Fruit fly (Drosophila melanogaster): Measurements from ENCODE around the gene mrn.

Gene mrn

dm6 chr3L:15597037-15597785 lies 16.9 kb upstream of the mrn start (continued):
- TF ChIP-seq CG11456 (GFP tag; IDR thresholded peaks at IDR 0.05) (no peak), Med (GFP tag) (peak; percentile 79), bowl (GFP tag; IDR thresholded peaks at IDR 0.05) (0 out of 2 replicates have a peak, but pooled peaks have one; percentile 41), ara (GFP tag; IDR thresholded peaks at IDR 0.05) (no peak), CG5245 (GFP tag; optimal IDR thresholded peaks at IDR 0.05) (no peak), stc (GFP tag; IDR thresholded peaks at IDR 0.05) (no peak; the same call in 1 of the 2 replicates), Hr3 (GFP tag; optimal IDR thresholded peaks at IDR 0.05) (no peak), CG8290 (GFP tag; optimal IDR thresholded peaks at IDR 0.05) (no peak), CG8290 (tag; optimal IDR thresholded peaks at IDR 0.05) (peak in 1 of 2 experiments; percentile 59), sob (GFP tag; IDR thresholded peaks at IDR 0.05) (peak; percentile 16; the same call in 1 of the 2 replicates), gfzf (GFP tag; optimal IDR thresholded peaks at IDR 0.05) (no peak), lab (GFP tag; optimal IDR thresholded peaks at IDR 0.05) (peak; percentile 63), Bgb (GFP tag; IDR thresholded peaks at IDR 0.05; ENCODE audit: partially characterized antibody) (no peak), sna (GFP tag; IDR thresholded peaks at IDR 0.05; ENCODE audit: partially characterized antibody) (no peak), CG1529 (GFP tag; optimal IDR thresholded peaks at IDR 0.05) (peak; percentile 2), odd (GFP tag; optimal IDR thresholded peaks at IDR 0.05) (peak; percentile 28), so (GFP tag; IDR thresholded peaks at IDR 0.05) (peak; percentile 16; the same call in 1 of the 3 replicates), Vsx1 (GFP tag; optimal IDR thresholded peaks at IDR 0.05) (peak; percentile 11), az2 (GFP tag; optimal IDR thresholded peaks at IDR 0.05) (no peak), CG2678 (tag; optimal IDR thresholded peaks at IDR 0.05) (peak; percentile 53), YL-1 (GFP tag; optimal IDR thresholded peaks at IDR 0.05) (no peak), CG7786 (GFP tag; optimal IDR thresholded peaks at IDR 0.05) (no peak), E2f1 (GFP tag; IDR thresholded peaks at IDR 0.05) (no peak), Awh (GFP tag; IDR thresholded peaks at IDR 0.05) (peak; percentile 69), CG15479 (GFP tag; optimal IDR thresholded peaks at IDR 0.05) (no peak), CG4424 (GFP tag; optimal IDR thresholded peaks at IDR 0.05) (no peak), CG12219 (GFP tag; optimal IDR thresholded peaks at IDR 0.05) (peak; percentile 49), CG4328 (GFP tag; optimal IDR thresholded peaks at IDR 0.05) (peak; percentile 37), unpg (GFP tag; optimal IDR thresholded peaks at IDR 0.05) (peak; percentile 5), fd102C (GFP tag; optimal IDR thresholded peaks at IDR 0.05) (no peak), CG14014 (GFP tag; IDR thresholded peaks at IDR 0.05) (peak; percentile 68; the same call in 1 of the 2 replicates), pan (optimal IDR thresholded peaks at IDR 0.05) (no peak), pan (GFP tag; optimal IDR thresholded peaks at IDR 0.05 in 1 of 2, IDR thresholded peaks at IDR 0.05 in 1 of 2) (no peak), CG9797 (GFP tag; optimal IDR thresholded peaks at IDR 0.05) (no peak), HHEX (GFP tag; optimal IDR thresholded peaks at IDR 0.05) (peak; percentile 61), run (tag; optimal IDR thresholded peaks at IDR 0.05) (no peak), Adf1 (GFP tag; IDR thresholded peaks at IDR 0.05) (no peak), CG12769 (tag; optimal IDR thresholded peaks at IDR 0.05) (peak; percentile 29), Fer1 (GFP tag; optimal IDR thresholded peaks at IDR 0.05) (peak; percentile 28), Gug (GFP tag; IDR thresholded peaks at IDR 0.05) (no peak), Dbx (GFP tag; IDR thresholded peaks at IDR 0.05) (no peak), ci (GFP tag; IDR thresholded peaks at IDR 0.05) (peak; percentile 75), Stat92E (GFP tag; optimal IDR thresholded peaks at IDR 0.05) (no peak), Hmr (GFP tag; optimal IDR thresholded peaks at IDR 0.05) (peak; percentile 19), Ada2b (GFP tag; IDR thresholded peaks at IDR 0.05) (no peak), CG2120 (GFP tag; optimal IDR thresholded peaks at IDR 0.05) (peak; percentile 15), Dek (tag; optimal IDR thresholded peaks at IDR 0.05) (peak; percentile 3), emc (GFP tag; optimal IDR thresholded peaks at IDR 0.05) (no peak), Elba2 (GFP tag; optimal IDR thresholded peaks at IDR 0.05) (no peak), Usf (GFP tag; optimal IDR thresholded peaks at IDR 0.05) (no peak)

All from whole organism, embryonic.